Worm (Caenorhabditis elegans) whole organism, midembryonic: ENCODE results near the gene Y39A1A.27.

Experiments
- T22C8.4 ChIP-seq: fragments of 200-800 bp; sonication (Bioruptor generic); IDR thresholded peaks from 2 replicates; pipeline ENCODE4 v1.3.6; 2022; ENCODE audit warnings: missing genetic modification characterization, missing compliant biosample characterization
- klf-2 ChIP-seq: fragments of 200-800 bp; sonication (Bioruptor generic); conservative IDR thresholded peaks from 2 replicates; pipeline ENCODE4 v1.3.6; 2022; ENCODE audit warnings: missing genetic modification reagents, missing genetic modification characterization, missing compliant biosample characterization

ce11 chrIII:10608161-10608560 is 30.6 kb upstream of the Y39A1A.27 start:
- no peak for TF ChIP-seq klf-2 (GFP tag; lab: Robert Waterston, UW)
- no peak for TF ChIP-seq T22C8.4
